Worm (Caenorhabditis elegans) whole organism, L3 larva: Measurements from ENCODE around the gene rha-1.

Experiments
- ZK546.5 ChIP-seq: sonication (generic microtip); optimal IDR thresholded peaks from 2 replicates; lab custom pipeline; 2017; ENCODE audit warnings: missing biosample characterization, missing genetic modification characterization
- ama-1 ChIP-seq: fragments of 150-350 bp; optimal IDR thresholded peaks from 2 replicates; lab custom pipeline; 2018

- TF ChIP-seq ama-1 (lab: Kevin White, UChicago) = no peak
- TF ChIP-seq ZK546.5 (tag; lab: Kevin White, UChicago) = no peak
Measured at ce11 chrII:8878528-8878927, 4.9 kb downstream of the rha-1 start.
